Worm (Caenorhabditis elegans) whole organism, L1 larva: ENCODE results near the gene plc-1.

Experiments
- C04F5.9 ChIP-seq: sonication (generic microtip); optimal IDR thresholded peaks from 2 replicates; lab custom pipeline; 2016; ENCODE audit warnings: missing genetic modification characterization, missing compliant biosample characterization
- Y116A8C.19 ChIP-seq: sonication (generic microtip); optimal IDR thresholded peaks from 2 replicates; lab custom pipeline; 2016; ENCODE audit warnings: missing compliant biosample characterization, missing genetic modification characterization, borderline replicate concordance
- aha-1 ChIP-seq: fragments of 150-350 bp; optimal IDR thresholded peaks from 2 replicates; lab custom pipeline; 2014; ENCODE audit warnings: missing biosample characterization, missing genetic modification characterization
- blmp-1 ChIP-seq: fragments of 150-350 bp; optimal IDR thresholded peaks from 2 replicates; lab custom pipeline; 2014; ENCODE audit warnings: missing biosample characterization, missing genetic modification characterization
- ceh-63 ChIP-seq: fragments of 200-800 bp; sonication (Bioruptor generic); optimal IDR thresholded peaks from 2 replicates; lab custom pipeline; 2018; ENCODE audit warnings: mild to moderate bottlenecking, missing genetic modification characterization, missing compliant biosample characterization
- ceh-88 ChIP-seq: fragments of 200-800 bp; sonication (Bioruptor generic); IDR thresholded peaks from 2 replicates; pipeline ENCODE4 v1.3.6; 2022; ENCODE audit warnings: missing genetic modification characterization, missing compliant biosample characterization
- ceh-90 ChIP-seq: sonication (generic microtip); optimal IDR thresholded peaks from 2 replicates; lab custom pipeline; 2016; ENCODE audit warnings: missing genetic modification characterization, missing compliant biosample characterization
- ces-1 ChIP-seq: fragments of 150-350 bp; optimal IDR thresholded peaks from 2 replicates; lab custom pipeline; 2014; ENCODE audit warnings: missing biosample characterization, missing genetic modification reagents, missing genetic modification characterization
- dpl-1 ChIP-seq, 3 experiments: fragments of 150-350 bp in 2 of 3; sonication (generic microtip) in 1 of 3; optimal IDR thresholded peaks; 2 replicates each; lab custom pipeline; 2014 to 2017; ENCODE audit warnings: missing biosample characterization in 3 of 3, missing genetic modification characterization in 3 of 3, missing genetic modification reagents in 3 of 3
- dsc-1 ChIP-seq: sonication (generic microtip); optimal IDR thresholded peaks from 2 replicates; lab custom pipeline; 2016; ENCODE audit warnings: mild to moderate bottlenecking, missing genetic modification characterization, missing compliant biosample characterization
- efl-1 ChIP-seq, 4 experiments: fragments of 150-350 bp; optimal IDR thresholded peaks in 3 of 4; peaks in 1 of 4; 1 replicate in 1 of 4; 2 replicates in 3 of 4; lab custom pipeline; 2014; ENCODE audit warnings: missing biosample characterization in 2 of 4, missing genetic modification characterization in 2 of 4, missing genetic modification reagents in 2 of 4
- efl-3 ChIP-seq: fragments of 200-800 bp; sonication (Bioruptor generic); optimal IDR thresholded peaks from 2 replicates; lab custom pipeline; 2018; ENCODE audit warnings: mild to moderate bottlenecking, missing genetic modification characterization, missing compliant biosample characterization
- egl-13 ChIP-seq: sonication (generic microtip); optimal IDR thresholded peaks from 2 replicates; lab custom pipeline; 2016; ENCODE audit warnings: missing genotype, missing genetic modification reagents, missing genetic modification characterization, missing compliant biosample characterization
- egl-27 ChIP-seq, 2 experiments: fragments of 150-350 bp in 1 of 2; sonication (generic microtip); optimal IDR thresholded peaks; 3 replicates each; lab custom pipeline; 2017 to 2018; ENCODE audit warnings: missing biosample characterization in 2 of 2, missing genetic modification characterization in 2 of 2, missing genetic modification reagents in 2 of 2
- fkh-4 ChIP-seq: sonication (generic microtip); optimal IDR thresholded peaks from 2 replicates; lab custom pipeline; 2016; ENCODE audit warnings: missing compliant biosample characterization, missing genetic modification characterization, borderline replicate concordance
- fos-1 ChIP-seq: fragments of 150-350 bp; optimal IDR thresholded peaks from 2 replicates; lab custom pipeline; 2014; ENCODE audit warnings: missing biosample characterization, missing genetic modification characterization
- grh-1 ChIP-seq: fragments of 200-800 bp; sonication (Bioruptor generic); IDR thresholded peaks from 2 replicates; pipeline ENCODE4 v1.3.6; 2022; ENCODE audit warnings: missing genetic modification reagents, missing genetic modification characterization, missing compliant biosample characterization
- hlh-17 ChIP-seq: fragments of 200-800 bp; sonication (Bioruptor generic); optimal IDR thresholded peaks from 2 replicates; lab custom pipeline; 2018; ENCODE audit warnings: missing genetic modification characterization, mild to moderate bottlenecking, missing compliant biosample characterization, moderate library complexity, borderline replicate concordance
- hlh-4 ChIP-seq: sonication (generic microtip); optimal IDR thresholded peaks from 2 replicates; lab custom pipeline; 2016; ENCODE audit warnings: mild to moderate bottlenecking, missing genetic modification characterization, missing compliant biosample characterization
- jun-1 ChIP-seq: fragments of 150-350 bp; optimal IDR thresholded peaks from 2 replicates; lab custom pipeline; 2014; ENCODE audit warnings: missing biosample characterization, missing genetic modification reagents, missing genetic modification characterization
- lin-14 ChIP-seq: fragments of 200-800 bp; sonication (Bioruptor generic); optimal IDR thresholded peaks from 2 replicates; lab custom pipeline; 2018; ENCODE audit warnings: mild to moderate bottlenecking, missing genetic modification characterization, moderate library complexity, missing compliant biosample characterization
- lsy-2 ChIP-seq, 2 experiments: fragments of 150-350 bp; optimal IDR thresholded peaks; 2 replicates each; lab custom pipeline; 2014; ENCODE audit warnings: missing biosample characterization in 2 of 2, missing genetic modification characterization in 2 of 2
- mab-9 ChIP-seq: fragments of 200-800 bp; sonication (Bioruptor generic); IDR thresholded peaks from 2 replicates; pipeline ENCODE4 v1.3.6; 2022; ENCODE audit warnings: missing genetic modification reagents, missing genetic modification characterization, missing compliant biosample characterization
- mdl-1 ChIP-seq, 2 experiments: fragments of 150-350 bp; optimal IDR thresholded peaks; 2 replicates each; lab custom pipeline; 2014 to 2017; ENCODE audit warnings: missing biosample characterization in 2 of 2, missing genetic modification characterization in 2 of 2, inconsistent platforms in 1 of 2
- mef-2 ChIP-seq: fragments of 150-350 bp; optimal IDR thresholded peaks from 2 replicates; lab custom pipeline; 2014; ENCODE audit warnings: missing biosample characterization, missing genetic modification characterization
- nhr-19 ChIP-seq: fragments of 200-800 bp; sonication (Bioruptor generic); conservative IDR thresholded peaks from 2 replicates; pipeline ENCODE4 v1.3.6; 2022; ENCODE audit warnings: missing genetic modification characterization, missing compliant biosample characterization
- nhr-20 ChIP-seq: sonication (generic microtip); optimal IDR thresholded peaks from 2 replicates; lab custom pipeline; 2016; ENCODE audit warnings: mild to moderate bottlenecking, missing genetic modification characterization, missing compliant biosample characterization
- nhr-237 ChIP-seq: fragments of 150-350 bp; optimal IDR thresholded peaks from 2 replicates; lab custom pipeline; 2014; ENCODE audit warnings: missing biosample characterization, missing genetic modification characterization
- nhr-28 ChIP-seq: fragments of 150-350 bp; optimal IDR thresholded peaks from 2 replicates; lab custom pipeline; 2014; ENCODE audit warnings: missing biosample characterization, missing genetic modification characterization
- nhr-47 ChIP-seq: sonication (generic microtip); optimal IDR thresholded peaks from 2 replicates; lab custom pipeline; 2016; ENCODE audit warnings: mild to moderate bottlenecking, missing genetic modification characterization, moderate library complexity, missing compliant biosample characterization
- nhr-71 ChIP-seq: sonication (generic microtip); optimal IDR thresholded peaks from 2 replicates; lab custom pipeline; 2016; ENCODE audit warnings: mild to moderate bottlenecking, missing genetic modification characterization, moderate library complexity, missing compliant biosample characterization
- nhr-77 ChIP-seq: fragments of 150-350 bp; optimal IDR thresholded peaks from 2 replicates; lab custom pipeline; 2014; ENCODE audit warnings: missing biosample characterization, missing genetic modification characterization
- nhr-85 ChIP-seq: sonication (generic microtip); peaks from one replicate; lab custom pipeline; 2016; ENCODE audit warnings: missing genetic modification characterization, inconsistent platforms, missing compliant biosample characterization
- pag-3 ChIP-seq: sonication (generic microtip); optimal IDR thresholded peaks from 2 replicates; lab custom pipeline; 2017; ENCODE audit warnings: missing genetic modification characterization, mild to moderate bottlenecking, missing compliant biosample characterization, antibody characterized with exemption, borderline replicate concordance; ENCODE audit not compliant: insufficient read depth
- pqm-1 ChIP-seq: sonication (generic microtip); optimal IDR thresholded peaks from 3 replicates; lab custom pipeline; 2017; ENCODE audit warnings: missing biosample characterization, missing genetic modification characterization
- sox-4 ChIP-seq: sonication (generic microtip); optimal IDR thresholded peaks from 2 replicates; lab custom pipeline; 2016; ENCODE audit warnings: missing genetic modification characterization, missing compliant biosample characterization
- sup-37 ChIP-seq: fragments of 200-800 bp; sonication (Bioruptor generic); optimal IDR thresholded peaks from 2 replicates; lab custom pipeline; 2018; ENCODE audit warnings: mild to moderate bottlenecking, missing genetic modification characterization, missing compliant biosample characterization
- swsn-7 ChIP-seq: sonication (generic microtip); optimal IDR thresholded peaks from 2 replicates; lab custom pipeline; 2016; ENCODE audit warnings: missing genetic modification characterization, missing compliant biosample characterization
- tbx-2 ChIP-seq: sonication (generic microtip); optimal IDR thresholded peaks from 2 replicates; lab custom pipeline; 2016; ENCODE audit warnings: missing genetic modification characterization, missing compliant biosample characterization
- unc-30 ChIP-seq: sonication (generic microtip); optimal IDR thresholded peaks from 2 replicates; lab custom pipeline; 2017; ENCODE audit warnings: missing biosample characterization, missing genetic modification characterization
- unc-62 ChIP-seq: fragments of 150-350 bp; optimal IDR thresholded peaks from 2 replicates; lab custom pipeline; 2014; ENCODE audit warnings: missing biosample characterization, missing genetic modification reagents, missing genetic modification characterization
- unc-98 ChIP-seq: fragments of 200-800 bp; sonication (Bioruptor generic); IDR thresholded peaks from 2 replicates; pipeline ENCODE4 v1.3.6; 2022; ENCODE audit warnings: missing genetic modification characterization, missing compliant biosample characterization
- vab-15 ChIP-seq: sonication (generic microtip); optimal IDR thresholded peaks from 2 replicates; lab custom pipeline; 2017; ENCODE audit warnings: missing genotype, mild to moderate bottlenecking, missing genetic modification characterization, missing compliant biosample characterization
- zag-1 ChIP-seq: fragments of 150-350 bp; optimal IDR thresholded peaks from 2 replicates; lab custom pipeline; 2014; ENCODE audit warnings: missing biosample characterization, missing genetic modification characterization
- ztf-4 ChIP-seq: fragments of 150-350 bp; optimal IDR thresholded peaks from 2 replicates; lab custom pipeline; 2014; ENCODE audit warnings: missing biosample characterization, missing genetic modification characterization

Gene plc-1

DNA sequence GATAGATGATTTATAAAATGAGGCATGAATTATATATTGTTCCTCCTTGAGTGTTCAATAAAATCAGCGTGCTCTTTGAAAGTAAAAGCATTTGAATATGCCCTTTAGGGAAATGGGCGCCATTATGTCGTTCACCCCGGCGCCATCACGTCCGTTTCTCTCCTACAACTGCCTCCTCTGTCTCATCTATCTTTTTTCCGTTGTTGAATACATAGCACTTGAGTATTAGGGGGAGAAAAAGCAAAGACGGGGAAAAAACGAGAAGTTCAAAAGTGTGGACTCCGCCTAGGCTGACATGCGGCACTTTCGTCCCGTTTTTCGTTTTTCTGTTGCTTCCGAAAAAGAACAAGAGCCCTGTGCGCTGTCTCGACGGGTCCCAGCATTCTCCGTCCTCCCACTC lies 70.8 kb downstream of the plc-1 start:
- peak; percentile 24 for TF ChIP-seq lin-14 (GFP tag; lab: Kevin White, UChicago)
- no peak for TF ChIP-seq aha-1 (tag; lab: Kevin White, UChicago)
- no peak for TF ChIP-seq mef-2 (tag; lab: Kevin White, UChicago)
- no peak for TF ChIP-seq ztf-4 (tag; lab: Kevin White, UChicago)
- 0 out of 2 replicates have a peak, but pooled peaks have one; percentile 26 for TF ChIP-seq ceh-88 (GFP tag; lab: Robert Waterston, UW)
- no peak for TF ChIP-seq hlh-17
- TF ChIP-seq blmp-1 (tag; lab: Kevin White, UChicago) = peak; percentile 72
- TF ChIP-seq C04F5.9 (tag; lab: Kevin White, UChicago) = no peak

DNA sequence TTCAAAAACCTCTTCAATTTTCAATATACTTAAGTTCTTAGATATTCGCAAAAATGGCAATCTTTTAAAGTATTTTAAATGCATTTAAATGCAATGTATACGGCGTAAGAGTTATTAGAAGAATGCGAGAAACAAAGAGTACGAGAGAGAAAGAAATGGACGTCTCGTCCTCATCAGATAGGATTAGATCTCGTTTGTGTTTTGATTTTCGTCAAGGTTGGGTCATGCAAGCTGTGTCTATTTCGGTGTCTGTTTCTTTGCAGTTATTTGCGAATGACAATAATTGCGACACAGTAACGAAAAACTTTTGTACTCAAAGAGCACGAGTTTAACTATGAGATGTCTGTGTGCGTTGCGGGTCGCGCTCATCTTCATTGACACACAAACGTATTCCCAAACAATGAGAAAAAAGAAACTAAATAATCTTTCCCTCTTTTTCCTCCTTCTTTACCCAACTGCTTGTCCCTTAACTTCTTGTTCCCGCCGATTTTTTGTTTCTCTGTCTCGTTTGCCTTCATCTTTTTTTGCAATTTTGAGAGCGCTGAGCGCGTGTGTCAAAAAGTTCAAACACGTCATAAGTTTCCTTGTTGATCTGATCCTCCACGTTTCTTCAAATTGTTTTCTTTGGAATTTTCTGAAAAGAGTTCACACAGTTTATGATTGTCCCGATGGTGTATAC lies 71.3 kb downstream of the plc-1 start:
- TF ChIP-seq tbx-2 (tag; lab: Kevin White, UChicago) = peak; percentile 49
- peak; percentile 47 for TF ChIP-seq blmp-1 (tag; lab: Kevin White, UChicago)
- peak in 1 of 2 experiments; percentile 57 for TF ChIP-seq egl-27 (tag; optimal IDR thresholded peaks at IDR 0.05; lab: Kevin White, UChicago)
- TF ChIP-seq lin-14 (GFP tag; lab: Kevin White, UChicago) = peak; percentile 34
- TF ChIP-seq nhr-77 (tag; lab: Kevin White, UChicago) = peak; percentile 62
- no peak for TF ChIP-seq jun-1
- peak in 1 of 2 experiments; percentile 6 for TF ChIP-seq lsy-2 (tag; optimal IDR thresholded peaks at IDR 0.05; lab: Kevin White, UChicago)
- 0 out of 2 replicates have a peak, but pooled peaks have one; percentile 8 for TF ChIP-seq nhr-19 (GFP tag; lab: Robert Waterston, UW)
- no peak for TF ChIP-seq dpl-1 (GFP tag; optimal IDR thresholded peaks at IDR 0.05; lab: Kevin White, UChicago)
- peak in 1 of 2 experiments; percentile 35 for TF ChIP-seq mdl-1 (tag; optimal IDR thresholded peaks at IDR 0.05; lab: Kevin White, UChicago)
- no peak for TF ChIP-seq pag-3
- peak; percentile 54 for TF ChIP-seq nhr-71 (tag; lab: Kevin White, UChicago)
- TF ChIP-seq fos-1 (tag; lab: Kevin White, UChicago) = no peak
- TF ChIP-seq ztf-4 (tag; lab: Kevin White, UChicago) = no peak
- TF ChIP-seq nhr-20 (tag; lab: Kevin White, UChicago) = peak; percentile 17

- TF ChIP-seq zag-1 (tag; lab: Kevin White, UChicago) (peak; percentile 95), ztf-4 (tag; lab: Kevin White, UChicago) (peak; percentile 96), mdl-1 (tag; optimal IDR thresholded peaks at IDR 0.05; lab: Kevin White, UChicago) (peak; percentile 70 to 96), efl-1 (optimal IDR thresholded peaks at IDR 0.05; lab: Kevin White, UChicago) (peak; percentile 74 to 90), efl-1 (GFP tag; optimal IDR thresholded peaks at IDR 0.05 in 1 of 2; lab: Kevin White, UChicago) (peak; percentile 28 to 95), ceh-88 (GFP tag; lab: Robert Waterston, UW) (peak; percentile 47; the same call in 1 of the 2 replicates), hlh-17 (no peak), aha-1 (tag; lab: Kevin White, UChicago) (peak; percentile 67), nhr-85 (tag; lab: Kevin White, UChicago) (peak; percentile 100), grh-1 (peak; percentile 86), egl-13 (tag; lab: Kevin White, UChicago) (peak; percentile 94), ceh-63 (GFP tag; lab: Kevin White, UChicago) (no peak), nhr-47 (tag; lab: Kevin White, UChicago) (peak; percentile 98), fkh-4 (tag; lab: Kevin White, UChicago) (peak; percentile 63), pqm-1 (tag; lab: Kevin White, UChicago) (peak; percentile 53), ces-1 (peak; percentile 82), sox-4 (tag; lab: Kevin White, UChicago) (peak; percentile 84), hlh-4 (tag; lab: Kevin White, UChicago) (no peak), nhr-237 (tag; lab: Kevin White, UChicago) (peak; percentile 91), nhr-28 (tag; lab: Kevin White, UChicago) (no peak), efl-3 (no peak), sup-37 (peak; percentile 76), mab-9 (peak; percentile 84), nhr-77 (tag; lab: Kevin White, UChicago) (peak; percentile 96), unc-98 (GFP tag; lab: Robert Waterston, UW) (0 out of 2 replicates have a peak, but pooled peaks have one; percentile 16), tbx-2 (tag; lab: Kevin White, UChicago) (peak; percentile 99), unc-62 (GFP tag; lab: Kevin White, UChicago) (peak; percentile 6), swsn-7 (tag; lab: Kevin White, UChicago) (peak; percentile 98), ceh-90 (tag; lab: Kevin White, UChicago) (no peak), dsc-1 (peak; percentile 97), unc-30 (no peak), Y116A8C.19 (tag; lab: Kevin White, UChicago) (peak; percentile 9), vab-15 (tag; lab: Kevin White, UChicago) (no peak)
Observed at ce11 chrX:10766123-10766622, 72.3 kb downstream of the plc-1 start.
